Fruit fly (Drosophila melanogaster): ENCODE measurements around the gene Mnt.

Mnt gene

dm6 chrX:3704204-3704660 is 32.6 kb downstream of the Mnt start (continued):
- TF ChIP-seq Gsc (GFP tag; IDR thresholded peaks at IDR 0.05) (no peak), zen (tag; optimal IDR thresholded peaks at IDR 0.05) (peak; percentile 34), CG18011 (GFP tag; optimal IDR thresholded peaks at IDR 0.05) (no peak), sob (GFP tag; IDR thresholded peaks at IDR 0.05) (no peak), wor (GFP tag; IDR thresholded peaks at IDR 0.05) (no peak), wek (GFP tag; optimal IDR thresholded peaks at IDR 0.05) (peak; percentile 13), Neu2 (GFP tag; optimal IDR thresholded peaks at IDR 0.05; ENCODE audit: borderline replicate concordance) (no peak), CG10431 (GFP tag; optimal IDR thresholded peaks at IDR 0.05) (peak; percentile 44), slou (GFP tag; optimal IDR thresholded peaks at IDR 0.05) (no peak), CG4282 (GFP tag; optimal IDR thresholded peaks at IDR 0.05) (no peak), yki (optimal IDR thresholded peaks at IDR 0.05) (no peak), CG11695 (GFP tag; IDR thresholded peaks at IDR 0.05) (no peak), CG4360 (GFP tag; IDR thresholded peaks at IDR 0.05) (peak; percentile 96), pan (optimal IDR thresholded peaks at IDR 0.05) (no peak), pan (GFP tag; optimal IDR thresholded peaks at IDR 0.05 in 1 of 2, IDR thresholded peaks at IDR 0.05 in 1 of 2) (no peak), CG9437 (GFP tag; optimal IDR thresholded peaks at IDR 0.05) (peak; percentile 16), Hr39 (optimal IDR thresholded peaks at IDR 0.05) (no peak), CG34376 (GFP tag; optimal IDR thresholded peaks at IDR 0.05) (no peak), Dp (GFP tag; optimal IDR thresholded peaks at IDR 0.05) (no peak), gt (GFP tag; IDR thresholded peaks at IDR 0.05) (no peak), usp (GFP tag; optimal IDR thresholded peaks at IDR 0.05) (no peak), kni (GFP tag; optimal IDR thresholded peaks at IDR 0.05) (peak; percentile 84), NK7.1 (GFP tag; optimal IDR thresholded peaks at IDR 0.05) (no peak), Elba2 (GFP tag; optimal IDR thresholded peaks at IDR 0.05) (peak; percentile 100), Hr78 (GFP tag; optimal IDR thresholded peaks at IDR 0.05) (no peak), CHES-1-like (GFP tag; optimal IDR thresholded peaks at IDR 0.05) (no peak), Hey (tag; optimal IDR thresholded peaks at IDR 0.05) (no peak), Sox100B (GFP tag; optimal IDR thresholded peaks at IDR 0.05) (peak; percentile 34), Dref (GFP tag; IDR thresholded peaks at IDR 0.05) (no peak), hb (GFP tag; IDR thresholded peaks at IDR 0.05; ENCODE audit: partially characterized antibody) (no peak), CG3407 (GFP tag; optimal IDR thresholded peaks at IDR 0.05) (peak; percentile 15), lbe (GFP tag; optimal IDR thresholded peaks at IDR 0.05) (no peak), pros (GFP tag; optimal IDR thresholded peaks at IDR 0.05) (peak; percentile 45), CG2889 (GFP tag; IDR thresholded peaks at IDR 0.05) (no peak), cas (GFP tag; IDR thresholded peaks at IDR 0.05) (no peak), CG11696 (GFP tag; IDR thresholded peaks at IDR 0.05) (no peak), CG10267 (tag; optimal IDR thresholded peaks at IDR 0.05) (no peak), CG12659 (GFP tag; optimal IDR thresholded peaks at IDR 0.05) (peak; percentile 12), gro (GFP tag; optimal IDR thresholded peaks at IDR 0.05) (peak; percentile 27), Bgb (GFP tag; IDR thresholded peaks at IDR 0.05; ENCODE audit: partially characterized antibody) (0 out of 2 replicates have a peak, but pooled peaks have one; percentile 56), CG16779 (GFP tag; IDR thresholded peaks at IDR 0.05) (no peak), Trl (optimal IDR thresholded peaks at IDR 0.05) (no peak), Trl (GFP tag; optimal IDR thresholded peaks at IDR 0.05) (peak; percentile 19), CG9727 (GFP tag; optimal IDR thresholded peaks at IDR 0.05) (no peak), inv (GFP tag; IDR thresholded peaks at IDR 0.05; ENCODE audit: partially characterized antibody) (no peak; the same call in 1 of the 2 replicates), HLHmδ (GFP tag; optimal IDR thresholded peaks at IDR 0.05) (no peak), row (GFP tag; IDR thresholded peaks at IDR 0.05) (peak; percentile 86), CG17385 (GFP tag; optimal IDR thresholded peaks at IDR 0.05) (peak; percentile 21), CG1832 (GFP tag; optimal IDR thresholded peaks at IDR 0.05) (no peak), CG17361 (GFP tag; IDR thresholded peaks at IDR 0.05) (0 out of 3 replicates have a peak, but pooled peaks have one; percentile 13), CG15601 (tag; optimal IDR thresholded peaks at IDR 0.05) (no peak), CG12155 (GFP tag; optimal IDR thresholded peaks at IDR 0.05) (no peak)
